Fruit fly (Drosophila melanogaster) whole organism, pupa: ENCODE measurements around the gene Dbct.

Source experiments
- CG10348 ChIP-seq: fragments of 200-800 bp; sonication (Bioruptor generic); IDR thresholded peaks from 2 replicates; pipeline ENCODE4 v1.3.6; 2022; ENCODE audit warnings: missing biosample characterization, missing genetic modification characterization
- CG12605 ChIP-seq: fragments of 200-800 bp; sonication (Bioruptor generic); IDR thresholded peaks from 2 replicates; pipeline ENCODE4 v1.3.6; 2022; ENCODE audit warnings: missing biosample characterization, missing genetic modification characterization
- CG13204 ChIP-seq: fragments of 200-800 bp; sonication (Bioruptor generic); optimal IDR thresholded peaks from 2 replicates; lab custom pipeline; 2018; ENCODE audit warnings: missing biosample characterization, mild to moderate bottlenecking, missing genetic modification characterization, moderate library complexity
- CG14655 ChIP-seq: fragments of 200-800 bp; sonication (Bioruptor generic); optimal IDR thresholded peaks from 3 replicates; lab custom pipeline; 2017; ENCODE audit warnings: mild to moderate bottlenecking, missing biosample characterization, missing genetic modification reagents, missing genetic modification characterization
- CG15710 ChIP-seq: fragments of 200-800 bp; sonication (Bioruptor generic); optimal IDR thresholded peaks from 2 replicates; lab custom pipeline; 2018; ENCODE audit warnings: missing biosample characterization, mild to moderate bottlenecking, missing genetic modification characterization, moderate library complexity
- CG17806 ChIP-seq: fragments of 200-800 bp; sonication (Bioruptor generic); optimal IDR thresholded peaks from 2 replicates; lab custom pipeline; 2018; ENCODE audit warnings: missing biosample characterization, mild to moderate bottlenecking, missing genetic modification characterization, moderate library complexity
- CG32121 ChIP-seq: fragments of 200-800 bp; sonication (Bioruptor generic); IDR thresholded peaks from 2 replicates; pipeline ENCODE4 v1.3.6; 2022; ENCODE audit warnings: missing biosample characterization, missing genetic modification characterization
- CG34367 ChIP-seq: fragments of 200-800 bp; sonication (Bioruptor generic); optimal IDR thresholded peaks from 2 replicates; lab custom pipeline; 2018; ENCODE audit warnings: missing biosample characterization, mild to moderate bottlenecking, missing genetic modification characterization
- CG4496 ChIP-seq: fragments of 200-800 bp; sonication (Bioruptor generic); IDR thresholded peaks from 3 replicates; pipeline ENCODE4 v1.3.6; 2022; ENCODE audit warnings: missing biosample characterization, missing genetic modification characterization
- CG8159 ChIP-seq: fragments of 200-800 bp; sonication (Bioruptor generic); optimal IDR thresholded peaks from 3 replicates; lab custom pipeline; 2018; ENCODE audit warnings: missing biosample characterization, mild to moderate bottlenecking, missing genetic modification characterization, moderate library complexity
- CG8301 ChIP-seq: fragments of 200-800 bp; sonication (Bioruptor generic); optimal IDR thresholded peaks from 2 replicates; lab custom pipeline; 2018; ENCODE audit warnings: missing biosample characterization, mild to moderate bottlenecking, missing genetic modification characterization
- CG9948 ChIP-seq: fragments of 200-800 bp; sonication (Bioruptor generic); optimal IDR thresholded peaks from 2 replicates; lab custom pipeline; 2018; ENCODE audit warnings: missing biosample characterization, mild to moderate bottlenecking, missing genetic modification characterization, moderate library complexity
- D1 ChIP-seq: fragments of 200-800 bp; sonication (Bioruptor generic); optimal IDR thresholded peaks from 2 replicates; lab custom pipeline; 2018; ENCODE audit warnings: missing biosample characterization, mild to moderate bottlenecking, missing genetic modification characterization, moderate library complexity
- EcR ChIP-seq: fragments of 200-800 bp; sonication (Bioruptor generic); optimal IDR thresholded peaks from 3 replicates; lab custom pipeline; 2019; ENCODE audit warnings: missing biosample characterization, missing genetic modification characterization, mild to moderate bottlenecking, moderate library complexity, missing genetic modification reagents
- Ets98B ChIP-seq: fragments of 200-800 bp; sonication (Bioruptor generic); IDR thresholded peaks from 2 replicates; pipeline ENCODE4 v1.3.6; 2022; ENCODE audit warnings: missing biosample characterization, missing genetic modification characterization
- Pif1A ChIP-seq: fragments of 200-800 bp; sonication (Bioruptor generic); optimal IDR thresholded peaks from 3 replicates; lab custom pipeline; 2016; ENCODE audit warnings: missing biosample characterization, missing genetic modification characterization
- Pif1B ChIP-seq: fragments of 200-800 bp; sonication (Bioruptor generic); optimal IDR thresholded peaks from 3 replicates; lab custom pipeline; 2016; ENCODE audit warnings: missing biosample characterization, missing genetic modification characterization
- Snoo ChIP-seq: fragments of 200-800 bp; sonication (Bioruptor generic); optimal IDR thresholded peaks from 3 replicates; lab custom pipeline; 2017; ENCODE audit warnings: missing biosample characterization, mild to moderate bottlenecking, missing genetic modification characterization, inconsistent platforms
- fd96Ca ChIP-seq: fragments of 200-800 bp; sonication (Bioruptor generic); IDR thresholded peaks from 3 replicates; pipeline ENCODE4 v1.3.6; 2022; ENCODE audit warnings: missing biosample characterization, missing genetic modification characterization
- gl ChIP-seq: fragments of 200-800 bp; sonication (Bioruptor generic); optimal IDR thresholded peaks from 2 replicates; lab custom pipeline; 2018; ENCODE audit warnings: missing biosample characterization, mild to moderate bottlenecking, missing genetic modification characterization
- rn ChIP-seq: fragments of 200-800 bp; sonication (Bioruptor generic); IDR thresholded peaks from 2 replicates; pipeline ENCODE4 v1.3.6; 2022; ENCODE audit warnings: missing biosample characterization, missing genetic modification characterization

Dbct gene

DNA sequence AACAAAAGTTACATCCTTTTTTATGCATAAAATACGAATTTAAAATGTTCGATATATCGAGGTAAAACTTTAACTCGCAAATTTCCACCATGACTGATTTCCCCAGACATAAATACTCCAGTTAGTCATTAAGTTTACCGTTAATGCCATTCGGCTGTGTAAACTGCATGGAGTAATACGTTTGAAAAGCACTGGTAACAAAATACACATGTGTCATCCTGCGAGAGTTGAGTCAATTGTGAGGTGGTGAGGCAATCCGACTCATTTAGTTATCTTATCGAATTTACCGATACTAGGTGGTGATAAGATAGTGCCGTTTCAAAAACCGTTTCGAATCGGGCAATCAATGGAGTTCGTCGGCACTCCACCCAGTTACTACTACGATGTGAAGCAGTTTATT is 40.3 kb upstream of the Dbct start:
- TF ChIP-seq CG32121: no peak
- TF ChIP-seq CG12605: no peak
- no peak for TF ChIP-seq CG14655 (GFP tag; lab: Kevin White, UChicago)
- no peak for TF ChIP-seq CG13204 (GFP tag; lab: Kevin White, UChicago)
- no peak for TF ChIP-seq rn (GFP tag; lab: Robert Waterston, UW)
- no peak for TF ChIP-seq CG9948
- TF ChIP-seq gl (tag; lab: Kevin White, UChicago): no peak
- no peak for TF ChIP-seq Ets98B
- TF ChIP-seq CG15710 (tag; lab: Kevin White, UChicago): no peak
- TF ChIP-seq CG4496: no peak
- TF ChIP-seq Pif1A (GFP tag; lab: Kevin White, UChicago): no peak
- TF ChIP-seq CG8301 (tag; lab: Kevin White, UChicago): no peak
- no peak for TF ChIP-seq fd96Ca (GFP tag; lab: Robert Waterston, UW)
- TF ChIP-seq EcR (GFP tag; lab: Kevin White, UChicago): no peak
- TF ChIP-seq Pif1B (GFP tag; lab: Kevin White, UChicago): no peak
- no peak for TF ChIP-seq CG17806 (tag; lab: Kevin White, UChicago)
- no peak for TF ChIP-seq CG34367 (tag; lab: Kevin White, UChicago)

DNA sequence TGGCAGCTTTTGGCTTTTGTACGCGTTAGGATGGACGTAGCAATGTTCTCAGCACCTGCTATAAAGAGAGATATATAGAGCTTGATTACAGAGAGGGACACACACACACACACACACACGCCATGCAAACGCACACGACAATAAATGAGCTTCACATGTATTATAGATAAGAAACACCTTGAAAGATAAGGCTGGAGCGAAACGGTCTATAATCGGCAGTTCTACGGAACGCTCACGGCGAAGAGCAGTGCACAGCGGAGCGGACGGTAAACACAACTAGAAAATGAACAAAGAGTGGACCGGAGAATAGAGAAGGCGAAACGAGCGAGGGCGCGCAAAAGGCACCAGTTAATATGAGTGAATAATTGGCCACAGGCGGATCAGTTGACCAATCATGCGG is 37.2 kb upstream of the Dbct start:
- TF ChIP-seq CG8159 (tag; lab: Kevin White, UChicago) (no peak), Ets98B (no peak), EcR (GFP tag; lab: Kevin White, UChicago) (peak; percentile 4)

DNA sequence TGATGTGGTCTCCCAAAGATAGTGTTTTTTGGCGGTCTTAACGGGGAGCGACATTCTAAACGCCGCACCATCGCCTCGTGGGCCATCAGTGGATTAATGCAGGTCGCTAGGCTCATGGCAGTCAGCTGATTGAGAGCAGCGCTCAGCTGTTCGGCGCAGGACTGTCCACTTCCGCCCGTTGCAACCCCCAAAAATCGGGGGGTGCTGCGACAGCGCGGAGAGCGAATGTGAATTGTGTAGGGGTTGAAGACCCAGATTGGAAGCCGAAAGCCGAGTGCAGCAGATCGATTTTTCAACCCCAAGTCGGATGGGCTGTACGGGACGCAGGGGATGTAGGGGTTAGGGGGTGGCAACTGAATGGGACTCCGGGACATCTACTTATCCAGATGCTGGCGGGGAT is 23.3 kb upstream of the Dbct start:
- TF ChIP-seq CG8159 (tag; lab: Kevin White, UChicago): no peak
- TF ChIP-seq gl (tag; lab: Kevin White, UChicago): no peak
- TF ChIP-seq EcR (GFP tag; lab: Kevin White, UChicago): no peak
- no peak for TF ChIP-seq Ets98B
- TF ChIP-seq D1: no peak
- no peak for TF ChIP-seq Pif1A (GFP tag; lab: Kevin White, UChicago)
- TF ChIP-seq Pif1B (GFP tag; lab: Kevin White, UChicago): no peak
- TF ChIP-seq CG17806 (tag; lab: Kevin White, UChicago): no peak
- TF ChIP-seq CG32121: no peak
- no peak for TF ChIP-seq CG13204 (GFP tag; lab: Kevin White, UChicago)
- no peak for TF ChIP-seq CG4496
- no peak for TF ChIP-seq Snoo (tag; lab: Kevin White, UChicago)
- TF ChIP-seq CG8301 (tag; lab: Kevin White, UChicago): no peak
- TF ChIP-seq CG14655 (GFP tag; lab: Kevin White, UChicago): no peak
- no peak for TF ChIP-seq CG10348
- TF ChIP-seq CG15710 (tag; lab: Kevin White, UChicago): no peak

DNA sequence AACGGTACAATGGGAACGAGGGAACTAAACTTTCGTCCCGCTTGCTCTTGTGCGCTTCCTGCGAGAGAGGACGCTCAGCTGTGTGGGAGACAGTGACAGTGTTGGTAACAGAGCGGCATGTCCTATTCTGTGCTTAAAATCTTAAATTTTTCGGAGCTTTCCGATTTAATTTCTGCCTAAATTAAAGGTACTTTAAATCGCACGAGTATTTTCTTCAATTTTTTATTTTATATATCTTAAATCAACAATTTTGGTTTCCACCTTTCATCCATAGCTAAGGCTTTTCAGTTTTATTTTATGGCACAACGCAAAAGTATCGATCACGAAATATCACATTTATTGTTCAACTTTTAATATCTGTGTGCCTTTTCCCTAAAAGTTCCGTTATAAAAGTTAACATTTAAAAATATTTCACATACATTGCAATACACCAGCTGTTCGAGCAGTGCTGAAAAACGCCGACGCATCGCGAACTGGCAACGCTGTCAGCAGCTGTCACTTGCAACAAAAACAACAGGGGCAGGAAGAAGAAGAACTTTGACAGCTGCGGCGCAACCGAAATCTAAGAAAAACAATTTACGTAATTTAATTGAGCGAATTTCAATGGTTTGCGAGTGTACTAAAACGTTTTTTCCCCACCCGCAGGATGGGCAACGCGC is 22.4 kb upstream of the Dbct start, which contains the start of the genes hiw and ND-B18:
Gene hiw (minus strand): TSS at position 26 of the 659 bp plus-strand sequence.
Gene ND-B18 (plus strand): TSS at position 330 of the 659 bp plus-strand sequence.
- TF ChIP-seq CG4496: peak; percentile 49
- no peak for TF ChIP-seq D1

DNA sequence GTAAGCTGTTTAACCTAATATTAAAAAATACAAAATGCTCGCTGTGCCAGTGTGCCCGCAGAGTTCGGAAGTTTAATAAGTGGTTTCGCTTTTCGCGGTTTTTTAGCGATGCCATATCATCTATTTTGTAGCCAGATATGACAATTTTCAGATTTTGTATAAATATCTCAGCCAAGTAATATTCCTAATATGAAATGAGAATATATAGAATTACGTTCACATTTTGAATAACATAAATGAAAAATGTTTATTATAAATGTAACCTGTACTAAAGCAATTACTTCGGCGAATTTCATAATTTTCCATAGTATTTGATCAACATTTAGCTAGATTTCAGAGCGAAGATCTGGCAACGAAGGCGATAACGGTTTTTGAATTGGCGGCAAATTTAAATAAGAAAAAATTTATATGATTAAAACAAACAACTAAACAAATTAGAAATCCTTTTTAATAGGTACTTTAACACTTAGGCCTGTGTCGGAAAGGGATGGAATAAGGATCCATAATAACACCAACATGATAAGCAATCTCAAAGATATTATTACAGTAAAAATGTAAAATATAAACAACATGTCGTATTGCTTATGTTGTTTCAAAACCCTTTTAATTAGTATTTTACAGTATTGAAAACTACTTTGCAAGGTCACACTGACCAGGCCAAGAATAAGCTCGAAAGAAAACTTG is 19.4 kb upstream of the Dbct start, which contains the start of the genes opm and dob:
Gene opm (minus strand): TSS at position 59 of the 684 bp plus-strand sequence.
Gene dob (plus strand): TSS at position 634 of the 684 bp plus-strand sequence.
- peak; percentile 13 for TF ChIP-seq CG8159 (tag; lab: Kevin White, UChicago)
- TF ChIP-seq CG8301 (tag; lab: Kevin White, UChicago): no peak
- peak; percentile 20 for TF ChIP-seq CG9948
- TF ChIP-seq, all 21 proteins: peak for 2

DNA sequence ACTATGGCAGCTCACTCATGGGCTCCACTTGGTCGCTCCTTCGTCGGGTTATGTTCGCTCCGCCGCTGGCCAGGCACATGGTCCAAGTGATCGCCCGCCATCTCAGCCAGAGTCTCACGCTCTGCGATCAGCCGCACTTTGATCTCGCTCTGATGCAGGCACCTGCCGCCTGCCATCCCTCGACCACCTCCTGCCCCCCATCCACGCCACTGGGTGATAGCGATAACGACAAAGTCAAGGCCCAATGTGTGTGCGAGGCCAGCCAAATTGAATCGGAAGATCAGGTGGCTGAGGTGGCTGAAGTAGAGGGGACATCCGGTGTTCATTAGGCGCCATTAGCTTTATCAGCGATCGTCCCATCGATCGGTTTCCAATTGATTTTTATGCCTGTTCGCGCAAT is 17.4 kb upstream of the Dbct start:
- TF ChIP-seq fd96Ca (GFP tag; lab: Robert Waterston, UW): no peak
- no peak for TF ChIP-seq CG4496
- TF ChIP-seq CG8301 (tag; lab: Kevin White, UChicago): no peak
- peak; percentile 44 for TF ChIP-seq CG13204 (GFP tag; lab: Kevin White, UChicago)
- TF ChIP-seq gl (tag; lab: Kevin White, UChicago): peak; percentile 21
- no peak for TF ChIP-seq Snoo (tag; lab: Kevin White, UChicago)
- no peak for TF ChIP-seq CG32121
- TF ChIP-seq rn (GFP tag; lab: Robert Waterston, UW): no peak

DNA sequence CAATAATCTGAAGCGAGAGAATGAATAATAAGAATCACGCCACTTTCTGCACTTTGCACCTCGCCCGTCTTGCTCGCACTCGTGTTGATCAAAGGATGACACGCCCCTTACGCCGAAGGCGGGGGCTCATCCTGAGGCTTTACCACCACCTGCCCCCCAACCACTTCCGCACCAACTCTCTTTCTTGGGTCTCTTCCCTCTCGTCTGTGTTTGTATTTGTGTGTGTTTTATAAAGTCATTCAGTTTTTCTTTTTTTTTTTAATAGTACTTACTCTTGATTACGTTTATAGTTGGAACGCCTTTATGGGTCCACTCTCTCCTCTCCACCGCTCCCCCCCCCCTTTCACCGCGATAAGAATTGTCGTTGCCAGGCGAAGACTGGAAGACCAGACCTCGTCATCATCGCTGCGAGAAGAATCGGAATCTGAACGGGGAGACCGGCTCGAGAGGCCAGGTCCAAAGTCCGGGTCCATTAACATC is 16.5 kb upstream of the Dbct start:
- peak; percentile 93 for TF ChIP-seq CG17806 (tag; lab: Kevin White, UChicago)
- peak; percentile 100 for TF ChIP-seq gl (tag; lab: Kevin White, UChicago)
- TF ChIP-seq EcR (GFP tag; lab: Kevin White, UChicago): peak; percentile 77
- TF ChIP-seq CG13204 (GFP tag; lab: Kevin White, UChicago): peak; percentile 100
- peak; percentile 85 for TF ChIP-seq Pif1A (GFP tag; lab: Kevin White, UChicago)
- TF ChIP-seq CG14655 (GFP tag; lab: Kevin White, UChicago): peak; percentile 96
- TF ChIP-seq CG8159 (tag; lab: Kevin White, UChicago): peak; percentile 93
- TF ChIP-seq CG8301 (tag; lab: Kevin White, UChicago): peak; percentile 89
- TF ChIP-seq CG12605: peak; percentile 94
- TF ChIP-seq CG15710 (tag; lab: Kevin White, UChicago): peak; percentile 96
- TF ChIP-seq fd96Ca (GFP tag; lab: Robert Waterston, UW): peak; percentile 90
- TF ChIP-seq Pif1B (GFP tag; lab: Kevin White, UChicago): peak; percentile 90
- peak; percentile 83 for TF ChIP-seq CG32121
- peak; percentile 64; the same call in 1 of the 2 replicates for TF ChIP-seq rn (GFP tag; lab: Robert Waterston, UW)
- peak; percentile 59 for TF ChIP-seq Snoo (tag; lab: Kevin White, UChicago)
- TF ChIP-seq CG34367 (tag; lab: Kevin White, UChicago): peak; percentile 98
- TF ChIP-seq Ets98B: peak; percentile 90
- TF ChIP-seq D1: peak; percentile 44
- peak; percentile 95 for TF ChIP-seq CG4496
- TF ChIP-seq CG9948: peak; percentile 88
- TF ChIP-seq CG10348: no peak
